Worm (Caenorhabditis elegans) whole organism, early embryonic: Measurements from ENCODE around the gene pdl-1.

ENCODE experiments used
- B0310.2 ChIP-seq: sonication (generic microtip); optimal IDR thresholded peaks from 2 replicates; lab custom pipeline; 2016; ENCODE audit warnings: mild to moderate bottlenecking, missing genetic modification characterization, missing compliant biosample characterization
- F13C5.2 ChIP-seq: sonication (generic microtip); optimal IDR thresholded peaks from 2 replicates; lab custom pipeline; 2017; ENCODE audit warnings: mild to moderate bottlenecking, missing genetic modification characterization, inconsistent platforms, missing compliant biosample characterization
- aly-1 ChIP-seq: sonication (generic microtip); optimal IDR thresholded peaks from 2 replicates; lab custom pipeline; 2016; ENCODE audit warnings: missing genetic modification characterization, missing compliant biosample characterization
- ama-1 ChIP-seq: fragments of 150-350 bp; optimal IDR thresholded peaks from 2 replicates; lab custom pipeline; 2014
- ceh-13 ChIP-seq: fragments of 200-800 bp; sonication (Bioruptor generic); optimal IDR thresholded peaks from 2 replicates; lab custom pipeline; 2018; ENCODE audit warnings: mild to moderate bottlenecking, missing genetic modification characterization, missing compliant biosample characterization
- ceh-36 ChIP-seq: sonication (generic microtip); optimal IDR thresholded peaks from 2 replicates; lab custom pipeline; 2016; ENCODE audit warnings: missing genetic modification characterization, inconsistent platforms, missing compliant biosample characterization
- ets-7 ChIP-seq: sonication (generic microtip); optimal IDR thresholded peaks from 2 replicates; lab custom pipeline; 2016; ENCODE audit warnings: missing genotype, missing genetic modification characterization, missing compliant biosample characterization
- flt-1 ChIP-seq: fragments of 200-800 bp; sonication (Bioruptor generic); IDR thresholded peaks from 2 replicates; pipeline ENCODE4 v1.3.6; 2022; ENCODE audit warnings: missing genetic modification characterization, missing compliant biosample characterization
- hmbx-1 ChIP-seq: sonication (generic microtip); optimal IDR thresholded peaks from 2 replicates; lab custom pipeline; 2016; ENCODE audit warnings: mild to moderate bottlenecking, missing genetic modification characterization, missing compliant biosample characterization
- hmg-4 ChIP-seq: fragments of 200-800 bp; sonication (Bioruptor generic); optimal IDR thresholded peaks from 2 replicates; lab custom pipeline; 2018; ENCODE audit warnings: mild to moderate bottlenecking, missing genetic modification characterization, missing compliant biosample characterization
- hnd-1 ChIP-seq: sonication (generic microtip); optimal IDR thresholded peaks from 2 replicates; lab custom pipeline; 2016; ENCODE audit warnings: missing genetic modification characterization, missing compliant biosample characterization
- pes-1 ChIP-seq: fragments of 200-800 bp; sonication (Bioruptor generic); IDR thresholded peaks from 2 replicates; pipeline ENCODE4 v1.3.6; 2022; ENCODE audit warnings: missing genetic modification reagents, missing genetic modification characterization, missing compliant biosample characterization
- scrt-1 ChIP-seq: fragments of 200-800 bp; sonication (Bioruptor generic); IDR thresholded peaks from 2 replicates; pipeline ENCODE4 v1.3.6; 2022; ENCODE audit warnings: missing genetic modification characterization, missing compliant biosample characterization
- sea-1 ChIP-seq: fragments of 200-800 bp; sonication (Bioruptor generic); conservative IDR thresholded peaks from 2 replicates; pipeline ENCODE4 v1.3.6; 2022; ENCODE audit warnings: missing genetic modification characterization, missing compliant biosample characterization
- tbx-11 ChIP-seq: fragments of 200-800 bp; sonication (Bioruptor generic); IDR thresholded peaks from 2 replicates; pipeline ENCODE4 v1.3.6; 2022; ENCODE audit warnings: missing genetic modification characterization, missing compliant biosample characterization
- tbx-37 ChIP-seq: fragments of 200-800 bp; sonication (Bioruptor generic); conservative IDR thresholded peaks from 2 replicates; pipeline ENCODE4 v1.3.6; 2022; ENCODE audit warnings: missing genetic modification reagents, missing genetic modification characterization, missing compliant biosample characterization
- tra-4 ChIP-seq: sonication (generic microtip); optimal IDR thresholded peaks from 2 replicates; lab custom pipeline; 2017; ENCODE audit warnings: missing genetic modification characterization, missing compliant biosample characterization

The pdl-1 gene

ce11 chrII:7200051-7200599, 16.5 kb downstream of the pdl-1 start, which contains the start of gene pcrg-1:
Gene pcrg-1 (plus strand): TSS chrII:7200549.
- TF ChIP-seq scrt-1 (GFP tag; lab: Robert Waterston, UW) (peak; percentile 90), tra-4 (tag; lab: Kevin White, UChicago) (peak; percentile 83), ceh-36 (tag; lab: Kevin White, UChicago) (peak; percentile 85), ceh-13 (GFP tag; lab: Kevin White, UChicago) (peak; percentile 90), hmg-4 (GFP tag; lab: Kevin White, UChicago) (peak; percentile 99), aly-1 (tag; lab: Kevin White, UChicago) (peak; percentile 89), F13C5.2 (peak; percentile 94), sea-1 (peak; percentile 93), pes-1 (GFP tag; lab: Robert Waterston, UW) (peak; percentile 93), B0310.2 (tag; lab: Kevin White, UChicago) (peak; percentile 85), ama-1 (no peak), hmbx-1 (tag; lab: Kevin White, UChicago) (peak; percentile 62), flt-1 (peak; percentile 89), ets-7 (tag; lab: Kevin White, UChicago) (peak; percentile 82), hnd-1 (tag; lab: Kevin White, UChicago) (peak; percentile 75), tbx-11 (GFP tag; lab: Robert Waterston, UW) (peak; percentile 93), tbx-37 (GFP tag; lab: Robert Waterston, UW) (peak; percentile 92)

DNA sequence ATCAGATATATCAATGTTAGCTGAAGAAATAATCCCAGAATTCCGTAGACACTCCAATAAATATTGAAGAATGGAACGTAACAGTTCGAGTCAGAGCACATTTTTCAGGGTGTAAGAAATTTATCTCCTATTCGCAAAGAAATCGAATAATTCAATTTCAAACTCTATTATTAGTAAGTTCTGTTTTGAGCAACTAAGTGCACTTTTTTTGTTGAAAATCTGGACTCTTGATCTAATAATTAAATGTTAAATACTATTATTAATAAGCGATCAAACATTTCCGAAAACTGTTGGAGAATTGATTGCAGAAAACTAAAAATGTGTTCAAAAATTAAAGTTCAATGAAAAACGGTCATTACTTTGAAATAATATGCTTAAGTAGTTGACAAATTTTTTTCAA, 19.5 kb downstream of the pdl-1 start, which contains the start of gene srd-56:
srd-56 (minus strand) TSS at position 101 of the 400 bp plus-strand sequence.
- TF ChIP-seq pes-1 (GFP tag; lab: Robert Waterston, UW), result no peak
- TF ChIP-seq tbx-11 (GFP tag; lab: Robert Waterston, UW), result no peak

DNA sequence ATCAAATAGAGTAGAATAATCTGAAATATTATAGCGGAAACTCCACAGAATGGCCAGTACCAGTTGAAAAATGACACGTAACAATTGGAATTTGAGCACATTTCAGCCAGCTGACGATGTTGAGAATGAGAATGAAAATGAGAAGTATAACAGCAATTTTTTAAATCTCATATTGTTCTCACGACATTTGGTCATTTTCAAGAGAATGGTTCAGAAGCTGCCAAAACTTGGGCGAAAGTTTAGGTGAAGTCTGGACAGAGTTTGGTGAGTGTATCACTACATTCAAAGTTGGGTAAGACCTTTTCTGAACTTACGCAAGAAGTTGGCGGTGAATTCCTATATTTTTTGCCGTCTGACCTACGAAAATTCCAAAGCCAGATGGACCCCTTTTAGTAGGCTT, 21.4 kb downstream of the pdl-1 start, which contains the start of gene srd-58:
srd-58 (minus strand) TSS at position 101 of the 400 bp plus-strand sequence.
- TF ChIP-seq ets-7 (tag; lab: Kevin White, UChicago), result no peak
- TF ChIP-seq F13C5.2, result no peak
- TF ChIP-seq ceh-13 (GFP tag; lab: Kevin White, UChicago), result no peak
- TF ChIP-seq flt-1, result no peak
- no peak for TF ChIP-seq hmbx-1 (tag; lab: Kevin White, UChicago)
- no peak for TF ChIP-seq tbx-37 (GFP tag; lab: Robert Waterston, UW)

ce11 chrII:7205388-7205787, 21.8 kb downstream of the pdl-1 start, which contains the start of gene srd-59:
Gene srd-59 (plus strand): TSS chrII:7205688.
- TF ChIP-seq ets-7 (tag; lab: Kevin White, UChicago), result no peak
- no peak for TF ChIP-seq B0310.2 (tag; lab: Kevin White, UChicago)
- TF ChIP-seq tra-4 (tag; lab: Kevin White, UChicago), result no peak
- no peak for TF ChIP-seq scrt-1 (GFP tag; lab: Robert Waterston, UW)
- no peak for TF ChIP-seq ama-1
- no peak for TF ChIP-seq hmg-4 (GFP tag; lab: Kevin White, UChicago)
- TF ChIP-seq flt-1, result no peak
- no peak for TF ChIP-seq aly-1 (tag; lab: Kevin White, UChicago)
- no peak for TF ChIP-seq hmbx-1 (tag; lab: Kevin White, UChicago)
- no peak for TF ChIP-seq hnd-1 (tag; lab: Kevin White, UChicago)
- TF ChIP-seq pes-1 (GFP tag; lab: Robert Waterston, UW), result no peak
- TF ChIP-seq tbx-11 (GFP tag; lab: Robert Waterston, UW), result no peak

- TF ChIP-seq ceh-13 (GFP tag; lab: Kevin White, UChicago) (no peak), flt-1 (no peak), ets-7 (tag; lab: Kevin White, UChicago) (no peak), hmbx-1 (tag; lab: Kevin White, UChicago) (no peak), tbx-11 (GFP tag; lab: Robert Waterston, UW) (no peak), ceh-36 (tag; lab: Kevin White, UChicago) (no peak), B0310.2 (tag; lab: Kevin White, UChicago) (no peak), scrt-1 (GFP tag; lab: Robert Waterston, UW) (no peak), hnd-1 (tag; lab: Kevin White, UChicago) (no peak), pes-1 (GFP tag; lab: Robert Waterston, UW) (no peak), ama-1 (no peak), aly-1 (tag; lab: Kevin White, UChicago) (no peak), sea-1 (no peak), F13C5.2 (no peak), hmg-4 (GFP tag; lab: Kevin White, UChicago) (no peak), tra-4 (tag; lab: Kevin White, UChicago) (no peak), tbx-37 (GFP tag; lab: Robert Waterston, UW) (no peak)
Observed at ce11 chrII:7207649-7208048, 24.0 kb downstream of the pdl-1 start.

ce11 chrII:7208184-7208583, 24.6 kb downstream of the pdl-1 start, which contains the start of gene dhs-7:
Gene dhs-7 (minus strand): TSS chrII:7208460.
- no peak for TF ChIP-seq hmg-4 (GFP tag; lab: Kevin White, UChicago)
- no peak for TF ChIP-seq ama-1
- no peak for TF ChIP-seq hnd-1 (tag; lab: Kevin White, UChicago)
- no peak for TF ChIP-seq sea-1
- no peak for TF ChIP-seq ceh-36 (tag; lab: Kevin White, UChicago)
- no peak for TF ChIP-seq hmbx-1 (tag; lab: Kevin White, UChicago)
- TF ChIP-seq B0310.2 (tag; lab: Kevin White, UChicago), result no peak
- no peak for TF ChIP-seq F13C5.2
- TF ChIP-seq ets-7 (tag; lab: Kevin White, UChicago), result no peak
- no peak for TF ChIP-seq tbx-11 (GFP tag; lab: Robert Waterston, UW)
- TF ChIP-seq tra-4 (tag; lab: Kevin White, UChicago), result no peak
- no peak for TF ChIP-seq scrt-1 (GFP tag; lab: Robert Waterston, UW)
- TF ChIP-seq aly-1 (tag; lab: Kevin White, UChicago), result no peak
- no peak for TF ChIP-seq flt-1
- no peak for TF ChIP-seq tbx-37 (GFP tag; lab: Robert Waterston, UW)
- no peak for TF ChIP-seq ceh-13 (GFP tag; lab: Kevin White, UChicago)
- no peak for TF ChIP-seq pes-1 (GFP tag; lab: Robert Waterston, UW)

DNA sequence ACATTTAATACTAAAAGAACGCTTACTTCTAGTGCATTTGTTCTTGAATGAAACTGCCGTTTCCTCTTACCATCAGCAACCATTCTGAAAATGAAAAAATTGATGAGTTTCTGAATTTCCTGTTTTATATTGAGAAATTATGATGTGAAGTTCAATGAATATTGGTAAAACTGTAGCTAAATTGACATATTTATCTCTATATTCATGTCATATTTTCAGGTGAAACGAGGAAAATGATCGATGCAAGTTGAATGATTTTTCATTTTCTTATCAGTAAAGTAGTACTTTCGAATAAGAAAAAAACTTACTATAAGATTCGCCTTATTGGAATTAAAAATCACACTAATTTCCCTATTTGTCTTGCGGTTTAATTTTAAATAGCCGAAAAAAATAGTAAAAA, 26.6 kb downstream of the pdl-1 start, which contains the start of gene E04F6.15:
E04F6.15 (minus strand) TSS at position 101 of the 400 bp plus-strand sequence.
- no peak for TF ChIP-seq ama-1
